Worm (Caenorhabditis elegans) whole organism, young adult: ENCODE measurements around the gene srab-22.
"Not testable (repeated sequence)": the region's sequence is repeated elsewhere in the genome, so short reads cannot be mapped to it uniquely, and the experiment has no call there.

ENCODE experiments used
- F10E7.11 ChIP-seq: sonication (generic microtip); optimal IDR thresholded peaks from 2 replicates; lab custom pipeline; 2017; ENCODE audit warnings: mild to moderate bottlenecking, missing genetic modification characterization, moderate library complexity, missing compliant biosample characterization
- F37B4.10 ChIP-seq: fragments of 200-800 bp; sonication (Bioruptor generic); IDR thresholded peaks from 2 replicates; pipeline ENCODE4 v1.3.6; 2022; ENCODE audit warnings: missing genetic modification characterization, missing compliant biosample characterization
- F57C9.4 ChIP-seq: sonication (generic microtip); optimal IDR thresholded peaks from 2 replicates; lab custom pipeline; 2017; ENCODE audit warnings: mild to moderate bottlenecking, missing genetic modification characterization, missing compliant biosample characterization
- K12H6.12 ChIP-seq: fragments of 200-800 bp; sonication (Bioruptor generic); optimal IDR thresholded peaks from 2 replicates; lab custom pipeline; 2018; ENCODE audit warnings: mild to moderate bottlenecking, missing genetic modification characterization, missing compliant biosample characterization
- T26A5.8 ChIP-seq: sonication (generic microtip); optimal IDR thresholded peaks from 2 replicates; lab custom pipeline; 2016; ENCODE audit warnings: missing genetic modification characterization, missing compliant biosample characterization
- Y53G8AR.9 ChIP-seq: fragments of 200-800 bp; sonication (Bioruptor generic); conservative IDR thresholded peaks from 2 replicates; pipeline ENCODE4 v1.3.6; 2022; ENCODE audit warnings: missing genetic modification reagents, missing genetic modification characterization, missing compliant biosample characterization
- Y95B8A.8 ChIP-seq: fragments of 200-800 bp; sonication (Bioruptor generic); IDR thresholded peaks from 2 replicates; pipeline ENCODE4 v1.3.6; 2022; ENCODE audit warnings: missing genetic modification reagents, missing genetic modification characterization, missing compliant biosample characterization
- aptf-3 ChIP-seq: fragments of 200-800 bp; sonication (Bioruptor generic); IDR thresholded peaks from 2 replicates; pipeline ENCODE4 v1.3.6; 2022; ENCODE audit warnings: missing genetic modification characterization, missing compliant biosample characterization
- attf-5 ChIP-seq: fragments of 200-800 bp; sonication (Bioruptor generic); optimal IDR thresholded peaks from 2 replicates; lab custom pipeline; 2018; ENCODE audit warnings: mild to moderate bottlenecking, missing genetic modification characterization, missing compliant biosample characterization
- cebp-2 ChIP-seq: fragments of 200-800 bp; sonication (Bioruptor generic); IDR thresholded peaks from 2 replicates; pipeline ENCODE4 v1.3.6; 2022; ENCODE audit warnings: missing genetic modification characterization, missing compliant biosample characterization
- egl-18 ChIP-seq: fragments of 200-800 bp; sonication (Bioruptor generic); IDR thresholded peaks from 2 replicates; pipeline ENCODE4 v1.3.6; 2022; ENCODE audit warnings: missing genetic modification reagents, missing genetic modification characterization, missing compliant biosample characterization
- egl-44 ChIP-seq: fragments of 200-800 bp; sonication (Bioruptor generic); IDR thresholded peaks from 2 replicates; pipeline ENCODE4 v1.3.6; 2022; ENCODE audit warnings: missing genetic modification reagents, missing genetic modification characterization, missing compliant biosample characterization
- egrh-3 ChIP-seq: fragments of 200-800 bp; sonication (Bioruptor generic); IDR thresholded peaks from 2 replicates; pipeline ENCODE4 v1.3.6; 2022; ENCODE audit warnings: missing genetic modification reagents, missing genetic modification characterization, missing compliant biosample characterization
- ets-4 ChIP-seq: fragments of 200-800 bp; sonication (Bioruptor generic); optimal IDR thresholded peaks from 2 replicates; lab custom pipeline; 2018; ENCODE audit warnings: mild to moderate bottlenecking, missing genetic modification characterization, missing compliant biosample characterization
- hlh-12 ChIP-seq: sonication (generic microtip); optimal IDR thresholded peaks from 2 replicates; lab custom pipeline; 2016; ENCODE audit warnings: missing genetic modification characterization, missing compliant biosample characterization
- hmg-1.2 ChIP-seq: fragments of 200-800 bp; sonication (Bioruptor generic); IDR thresholded peaks from 2 replicates; pipeline ENCODE4 v1.3.6; 2022; ENCODE audit warnings: missing genetic modification reagents, missing genetic modification characterization, missing compliant biosample characterization
- hmg-20 ChIP-seq: fragments of 200-800 bp; sonication (Bioruptor generic); IDR thresholded peaks from 2 replicates; pipeline ENCODE4 v1.3.6; 2022; ENCODE audit warnings: missing genetic modification reagents, missing genetic modification characterization, missing compliant biosample characterization
- let-607 ChIP-seq, 2 experiments: fragments of 200-800 bp in 1 of 2; sonication (Bioruptor generic) in 1 of 2; sonication (generic microtip) in 1 of 2; optimal IDR thresholded peaks; 2 replicates each; lab custom pipeline; 2016 to 2018; ENCODE audit warnings: mild to moderate bottlenecking in 2 of 2, missing compliant biosample characterization in 2 of 2, missing genetic modification characterization in 2 of 2, moderate library complexity in 2 of 2, missing genotype in 1 of 2
- lin-35 ChIP-seq, 3 experiments: fragments of 150-350 bp in 2 of 3; sonication (generic microtip) in 1 of 3; optimal IDR thresholded peaks; 2 replicates each; lab custom pipeline; 2014 to 2018; ENCODE audit warnings: missing biosample characterization in 3 of 3, missing genetic modification characterization in 3 of 3, missing genetic modification reagents in 3 of 3
- mel-28 ChIP-seq: sonication (generic microtip); optimal IDR thresholded peaks from 2 replicates; lab custom pipeline; 2016; ENCODE audit warnings: borderline replicate concordance, mild to moderate bottlenecking, missing genetic modification characterization, missing compliant biosample characterization
- mes-4 ChIP-seq: sonication (generic microtip); optimal IDR thresholded peaks from 2 replicates; lab custom pipeline; 2016; ENCODE audit warnings: missing genotype, missing genetic modification characterization, missing compliant biosample characterization
- nfyb-1 ChIP-seq: fragments of 200-800 bp; sonication (Bioruptor generic); IDR thresholded peaks from 2 replicates; pipeline ENCODE4 v1.3.6; 2022; ENCODE audit warnings: missing genetic modification reagents, missing genetic modification characterization, missing compliant biosample characterization
- nhr-120 ChIP-seq: fragments of 200-800 bp; sonication (Bioruptor generic); IDR thresholded peaks from 2 replicates; pipeline ENCODE4 v1.3.6; 2022; ENCODE audit warnings: missing genetic modification characterization, missing compliant biosample characterization
- nhr-179 ChIP-seq: sonication (generic microtip); optimal IDR thresholded peaks from 2 replicates; lab custom pipeline; 2016; ENCODE audit warnings: mild to moderate bottlenecking, missing genetic modification characterization, missing compliant biosample characterization
- snpc-1.3 ChIP-seq: sonication (generic microtip); optimal IDR thresholded peaks from 2 replicates; lab custom pipeline; 2017; ENCODE audit warnings: missing genetic modification characterization, mild to moderate bottlenecking, missing compliant biosample characterization, antibody characterized with exemption, moderate library complexity, missing genotype, missing genetic modification reagents; ENCODE audit not compliant: insufficient read depth
- snpc-4 ChIP-seq, 5 experiments: fragments of 150-350 bp in 1 of 5; sonication (generic microtip) in 4 of 5; optimal IDR thresholded peaks; 2 replicates each; lab custom pipeline; 2014 to 2018; ENCODE audit warnings: missing genetic modification characterization in 5 of 5, missing biosample characterization in 3 of 5, antibody characterized with exemption in 2 of 5, mild to moderate bottlenecking in 2 of 5, missing compliant biosample characterization in 2 of 5, missing genotype in 2 of 5, moderate library complexity in 2 of 5, missing genetic modification reagents in 1 of 5
- tbp1 ChIP-seq: fragments of 200-800 bp; sonication (Bioruptor generic); optimal IDR thresholded peaks from 2 replicates; lab custom pipeline; 2018; ENCODE audit warnings: mild to moderate bottlenecking, missing genetic modification characterization, missing compliant biosample characterization
- tlf-1 ChIP-seq: fragments of 200-800 bp; sonication (Bioruptor generic); optimal IDR thresholded peaks from 2 replicates; lab custom pipeline; 2018; ENCODE audit warnings: mild to moderate bottlenecking, missing genetic modification characterization, missing compliant biosample characterization
- zfh-2 ChIP-seq: fragments of 200-800 bp; sonication (Bioruptor generic); conservative IDR thresholded peaks from 2 replicates; pipeline ENCODE4 v1.3.6; 2022; ENCODE audit warnings: missing genetic modification reagents, missing genetic modification characterization, missing compliant biosample characterization
- ztf-18 ChIP-seq: sonication (generic microtip); optimal IDR thresholded peaks from 2 replicates; lab custom pipeline; 2016; ENCODE audit warnings: missing genotype, mild to moderate bottlenecking, missing genetic modification characterization, missing compliant biosample characterization
- ztf-22 ChIP-seq: fragments of 200-800 bp; sonication (Bioruptor generic); optimal IDR thresholded peaks from 2 replicates; lab custom pipeline; 2018; ENCODE audit warnings: mild to moderate bottlenecking, missing genetic modification characterization, moderate library complexity, missing compliant biosample characterization
- ztf-26 ChIP-seq: sonication (generic microtip); optimal IDR thresholded peaks from 2 replicates; lab custom pipeline; 2017; ENCODE audit warnings: missing genetic modification characterization, missing compliant biosample characterization

The srab-22 gene

DNA sequence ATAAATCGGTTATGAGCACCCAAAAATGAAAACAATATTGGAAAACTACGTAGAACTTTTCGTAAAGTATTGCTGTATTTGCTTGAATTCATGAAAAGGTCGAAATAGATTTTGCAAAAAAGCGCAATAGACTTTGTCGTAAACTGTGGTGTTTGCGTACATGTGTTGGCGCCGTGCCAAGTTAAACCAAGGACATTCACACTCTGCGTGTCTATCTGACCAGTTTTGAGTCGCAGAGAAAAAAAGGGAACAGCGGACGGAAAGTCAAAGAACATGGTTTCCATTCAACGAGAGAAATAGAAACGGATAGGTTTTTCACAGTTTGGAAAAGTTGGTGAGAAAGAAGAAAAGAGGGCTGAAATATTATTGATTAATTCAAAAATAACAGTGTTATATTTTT is 35.2 kb upstream of the srab-22 start (continued):
- TF ChIP-seq F37B4.10 (GFP tag; lab: Robert Waterston, UW), result no peak
- TF ChIP-seq ztf-26 (tag; lab: Kevin White, UChicago), result peak; percentile 53
- TF ChIP-seq cebp-2 (GFP tag; lab: Robert Waterston, UW), result no peak
- no peak for TF ChIP-seq snpc-4 (GFP tag; optimal IDR thresholded peaks at IDR 0.05; lab: Kevin White, UChicago)
- peak in 1 of 4 experiments; percentile 36 for TF ChIP-seq snpc-4 (tag; optimal IDR thresholded peaks at IDR 0.05; lab: Kevin White, UChicago)
- no peak for TF ChIP-seq ztf-22
- no peak for TF ChIP-seq hlh-12 (tag; lab: Kevin White, UChicago)
- peak; percentile 58; the same call in 1 of the 2 replicates for TF ChIP-seq hmg-1.2
- 0 out of 2 replicates have a peak, but pooled peaks have one; percentile 47 for TF ChIP-seq nfyb-1 (GFP tag; lab: Robert Waterston, UW)
- no peak for TF ChIP-seq K12H6.12
- TF ChIP-seq nhr-120 (GFP tag; lab: Robert Waterston, UW), result no peak
- peak; percentile 54 for TF ChIP-seq attf-5 (GFP tag; lab: Kevin White, UChicago)
- peak; percentile 12 for TF ChIP-seq tbp1 (GFP tag; lab: Kevin White, UChicago)
- TF ChIP-seq, all 124 proteins: peak for 14

DNA sequence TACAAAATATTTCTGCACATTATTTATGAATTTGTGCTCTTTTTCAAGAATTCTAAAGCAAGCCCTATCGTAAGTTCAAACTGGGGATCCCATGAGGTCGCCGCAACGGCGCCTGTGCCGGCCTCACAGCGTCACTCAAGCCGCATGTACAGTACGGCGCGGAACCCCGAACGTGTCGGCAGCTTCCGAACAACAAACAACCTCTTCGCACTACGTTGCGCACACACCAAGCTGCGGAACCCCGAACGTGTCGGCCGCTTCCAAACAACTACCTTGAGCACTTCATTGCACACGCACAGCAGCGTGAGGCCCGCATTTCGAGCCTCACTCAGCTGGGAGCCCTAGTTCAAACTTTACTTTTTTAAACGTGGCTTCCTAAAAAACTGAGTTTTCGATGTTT is 32.1 kb upstream of the srab-22 start:
- TF ChIP-seq ets-4, result no peak
- peak; percentile 70 for TF ChIP-seq zfh-2 (GFP tag; lab: Robert Waterston, UW)
- TF ChIP-seq lin-35 (GFP tag; optimal IDR thresholded peaks at IDR 0.05; lab: Kevin White, UChicago), result no peak
- TF ChIP-seq snpc-1.3 (tag; lab: Kevin White, UChicago), result no peak
- TF ChIP-seq egl-18, result no peak
- TF ChIP-seq snpc-4 (GFP tag; optimal IDR thresholded peaks at IDR 0.05; lab: Kevin White, UChicago), result no peak
- peak in 1 of 4 experiments; percentile 75 for TF ChIP-seq snpc-4 (tag; optimal IDR thresholded peaks at IDR 0.05; lab: Kevin White, UChicago)
- no peak for TF ChIP-seq mel-28 (tag; lab: Kevin White, UChicago)
- TF ChIP-seq Y53G8AR.9 (GFP tag; lab: Robert Waterston, UW), result no peak

DNA sequence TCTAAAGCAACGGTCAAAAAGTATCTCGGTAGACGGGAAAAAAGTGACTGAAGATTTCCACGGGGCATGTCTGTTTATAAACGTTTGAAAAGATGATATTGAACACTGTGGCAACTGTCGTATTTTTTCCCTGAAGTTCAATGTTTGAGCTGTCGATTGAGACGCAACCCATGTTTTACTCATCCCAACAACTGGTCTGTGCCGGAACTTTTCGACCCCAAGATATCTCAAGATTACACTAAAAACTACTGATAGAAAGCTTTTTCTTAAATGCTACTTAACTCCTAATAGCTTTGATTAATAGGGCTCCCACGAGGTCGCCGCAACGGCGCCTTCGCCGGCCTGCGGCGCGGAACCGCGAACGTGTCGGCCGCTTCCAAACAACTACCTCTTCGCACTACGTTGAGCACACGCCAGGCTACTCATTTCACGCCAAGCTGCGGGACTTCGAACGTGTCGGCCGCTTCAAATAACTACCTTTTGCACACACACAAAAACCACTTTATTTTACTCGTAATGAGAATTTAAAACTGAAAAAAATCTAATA is 31.4 kb upstream of the srab-22 start, which contains the start of gene T20D4.15:
Gene T20D4.15, minus strand, starts transcription at position 51 of the 547 bp plus-strand sequence.
- TF ChIP-seq egl-44 (GFP tag; lab: Robert Waterston, UW) (no peak), zfh-2 (GFP tag; lab: Robert Waterston, UW) (peak; percentile 73)

DNA sequence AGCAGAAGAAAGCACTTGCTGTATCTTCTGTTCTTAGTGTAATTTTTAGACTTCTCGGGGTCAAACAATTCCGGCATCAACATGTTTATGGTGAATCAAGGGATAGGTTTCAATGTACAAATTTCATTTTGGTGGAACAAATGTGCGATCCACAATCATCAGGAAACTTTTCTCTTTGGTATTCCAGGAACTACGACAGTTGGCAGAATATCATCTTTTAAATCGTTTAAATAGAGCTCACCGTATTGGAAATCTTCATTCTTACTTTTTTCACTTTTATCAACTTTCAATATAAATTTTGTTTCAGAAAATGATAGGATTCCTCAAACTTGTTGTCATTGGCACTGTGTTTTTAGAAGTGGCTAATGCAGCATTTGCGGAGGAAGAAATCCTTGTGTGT is 29.4 kb upstream of the srab-22 start, which contains the start of gene T20D4.12:
Gene T20D4.12, plus strand, starts transcription at position 301 of the 400 bp plus-strand sequence.
- TF ChIP-seq mel-28 (tag; lab: Kevin White, UChicago); let-607 (tag; optimal IDR thresholded peaks at IDR 0.05; lab: Kevin White, UChicago); nhr-179 (tag; lab: Kevin White, UChicago): not testable (repeated sequence)

DNA sequence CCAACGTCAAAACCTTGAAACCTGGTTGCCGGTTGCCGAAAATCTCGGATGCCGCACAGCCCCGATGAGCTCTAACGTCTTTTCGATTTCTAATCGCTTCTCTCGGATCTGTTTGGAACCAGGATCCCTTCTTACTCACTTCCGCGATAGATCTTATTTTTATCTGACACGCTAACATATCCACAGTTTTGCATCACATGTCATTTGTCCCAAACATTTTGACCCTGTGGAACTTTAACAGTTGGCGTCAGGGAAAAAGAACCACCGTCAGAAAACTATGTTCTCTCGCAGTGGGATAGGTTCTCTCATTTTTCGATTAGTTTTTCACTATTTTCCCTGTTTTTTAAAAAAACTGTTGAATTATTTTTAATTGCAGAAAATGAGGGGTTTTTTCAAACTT is 27.9 kb upstream of the srab-22 start, which contains the start of gene T20D4.11:
Gene T20D4.11, plus strand, starts transcription at position 377 of the 400 bp plus-strand sequence.
- no peak for TF ChIP-seq F57C9.4 (tag; lab: Kevin White, UChicago)
- TF ChIP-seq aptf-3 (GFP tag; lab: Robert Waterston, UW), result no peak
- no peak for TF ChIP-seq ztf-18 (tag; lab: Kevin White, UChicago)
- no peak for TF ChIP-seq nhr-179 (tag; lab: Kevin White, UChicago)
- TF ChIP-seq mes-4 (tag; lab: Kevin White, UChicago), result no peak
- no peak for TF ChIP-seq T26A5.8 (tag; lab: Kevin White, UChicago)
- no peak for TF ChIP-seq hmg-20 (GFP tag; lab: Robert Waterston, UW)
- TF ChIP-seq egrh-3 (GFP tag; lab: Robert Waterston, UW), result no peak
- TF ChIP-seq F10E7.11, result no peak
- no peak for TF ChIP-seq Y95B8A.8
- TF ChIP-seq tlf-1, result no peak
- TF ChIP-seq, all 124 proteins: peak for 0
